Fruit fly (Drosophila melanogaster) whole organism, embryonic: Measurements from ENCODE around the gene CG34258.

Source experiments
- BEAF-32 ChIP-seq: fragments of 200-800 bp; sonication (Bioruptor generic); optimal IDR thresholded peaks from 3 replicates; lab custom pipeline; 2017; ENCODE audit warnings: missing biosample characterization, missing genetic modification characterization, mild to moderate bottlenecking, moderate library complexity, missing genetic modification reagents
- Bdp1 ChIP-seq: fragments of 200-800 bp; sonication (Bioruptor generic); optimal IDR thresholded peaks from 3 replicates; lab custom pipeline; 2016; ENCODE audit warnings: missing biosample characterization, missing genetic modification characterization
- CG1024 ChIP-seq: fragments of 200-800 bp; sonication (Bioruptor generic); IDR thresholded peaks from 2 replicates; pipeline ENCODE4 v1.3.6; 2022; ENCODE audit warnings: missing biosample characterization, missing genetic modification characterization
- CG11696 ChIP-seq: fragments of 200-800 bp; sonication (Bioruptor generic); IDR thresholded peaks from 2 replicates; pipeline ENCODE4 v1.3.6; 2022; ENCODE audit warnings: missing biosample characterization, missing genetic modification characterization
- CG12236 ChIP-seq: fragments of 200-800 bp; sonication (Bioruptor generic); optimal IDR thresholded peaks from 2 replicates; lab custom pipeline; 2016; ENCODE audit warnings: missing biosample characterization, missing genetic modification characterization
- CG1233 ChIP-seq: fragments of 200-800 bp; sonication (Bioruptor generic); optimal IDR thresholded peaks from 4 replicates; lab custom pipeline; 2018; ENCODE audit warnings: missing biosample characterization, mild to moderate bottlenecking, missing genetic modification characterization
- CG15073 ChIP-seq: fragments of 200-800 bp; sonication (Bioruptor generic); optimal IDR thresholded peaks from 2 replicates; lab custom pipeline; 2016; ENCODE audit warnings: missing biosample characterization, missing genetic modification characterization
- CG18262 ChIP-seq: fragments of 200-800 bp; optimal IDR thresholded peaks from 3 replicates; lab custom pipeline; 2019; ENCODE audit warnings: missing biosample characterization, mild to moderate bottlenecking, missing genetic modification characterization, moderate library complexity
- CG18619 ChIP-seq: fragments of 200-800 bp; sonication (Bioruptor generic); optimal IDR thresholded peaks from 3 replicates; lab custom pipeline; 2017; ENCODE audit warnings: missing biosample characterization, mild to moderate bottlenecking, missing genetic modification characterization
- CG2199 ChIP-seq: fragments of 200-800 bp; sonication (Bioruptor generic); IDR thresholded peaks from 3 replicates; pipeline ENCODE4 v1.3.6; 2022; ENCODE audit warnings: missing biosample characterization, missing genetic modification characterization
- CG2202 ChIP-seq: fragments of 200-800 bp; sonication (Bioruptor generic); optimal IDR thresholded peaks from 2 replicates; lab custom pipeline; 2018; ENCODE audit warnings: missing biosample characterization, mild to moderate bottlenecking, missing genetic modification characterization
- CG30020 ChIP-seq: fragments of 200-800 bp; optimal IDR thresholded peaks from 2 replicates; lab custom pipeline; 2019; ENCODE audit warnings: missing biosample characterization, mild to moderate bottlenecking, missing genetic modification characterization, moderate library complexity
- CG32772 ChIP-seq: fragments of 200-800 bp; sonication (Bioruptor generic); IDR thresholded peaks from 2 replicates; pipeline ENCODE4 v1.3.6; 2022; ENCODE audit warnings: missing biosample characterization, missing genetic modification characterization
- CG34422 ChIP-seq: fragments of 200-800 bp; sonication (Bioruptor generic); IDR thresholded peaks from 3 replicates; pipeline ENCODE4 v1.3.6; 2022; ENCODE audit warnings: missing biosample characterization, missing genetic modification characterization
- CG3838 ChIP-seq: fragments of 200-800 bp; sonication (Bioruptor generic); optimal IDR thresholded peaks from 3 replicates; lab custom pipeline; 2016; ENCODE audit warnings: missing biosample characterization, missing genetic modification characterization
- CG6175 ChIP-seq: fragments of 200-800 bp; sonication (Bioruptor generic); IDR thresholded peaks from 3 replicates; pipeline ENCODE4 v1.3.6; 2022; ENCODE audit warnings: missing biosample characterization, missing genetic modification characterization
- CG7928 ChIP-seq: fragments of 200-800 bp; sonication (Bioruptor generic); optimal IDR thresholded peaks from 2 replicates; lab custom pipeline; 2017; ENCODE audit warnings: missing biosample characterization, mild to moderate bottlenecking, missing genetic modification characterization
- CG9876 ChIP-seq: fragments of 200-800 bp; sonication (Bioruptor generic); optimal IDR thresholded peaks from 2 replicates; lab custom pipeline; 2016; ENCODE audit warnings: missing biosample characterization, missing genetic modification characterization
- Chrac-16 ChIP-seq: fragments of 200-800 bp; sonication (Bioruptor generic); optimal IDR thresholded peaks from 3 replicates; lab custom pipeline; 2016; ENCODE audit warnings: missing biosample characterization, missing genetic modification characterization
- CkIIα-i1 ChIP-seq: fragments of 200-800 bp; sonication (Bioruptor generic); IDR thresholded peaks from 2 replicates; pipeline ENCODE4 v1.3.6; 2022; ENCODE audit warnings: missing biosample characterization, missing genetic modification characterization
- CrebB ChIP-seq: fragments of 200-800 bp; sonication (Bioruptor generic); optimal IDR thresholded peaks from 3 replicates; lab custom pipeline; 2018; ENCODE audit warnings: missing biosample characterization, mild to moderate bottlenecking, missing genetic modification characterization
- Doc2 ChIP-seq: fragments of 200-800 bp; sonication (Bioruptor generic); IDR thresholded peaks from 2 replicates; pipeline ENCODE4 v1.3.6; 2022; ENCODE audit warnings: missing biosample characterization, missing genetic modification characterization
- Dref ChIP-seq: fragments of 200-800 bp; sonication (Bioruptor generic); IDR thresholded peaks from 2 replicates; pipeline ENCODE4 v1.3.6; 2022; ENCODE audit warnings: missing biosample characterization, missing genetic modification characterization
- E2f2 ChIP-seq: fragments of 200-800 bp; sonication (Bioruptor generic); IDR thresholded peaks from 2 replicates; pipeline ENCODE4 v1.3.6; 2022; ENCODE audit warnings: missing biosample characterization, missing genetic modification characterization
- Hand ChIP-seq: fragments of 200-800 bp; sonication (Bioruptor generic); optimal IDR thresholded peaks from 2 replicates; lab custom pipeline; 2017; ENCODE audit warnings: mild to moderate bottlenecking, missing biosample characterization, missing genetic modification reagents, missing genetic modification characterization
- Lim3 ChIP-seq: fragments of 200-800 bp; sonication (Bioruptor generic); IDR thresholded peaks from 2 replicates; pipeline ENCODE4 v1.3.6; 2022; ENCODE audit warnings: missing biosample characterization, missing genetic modification characterization
- Mad ChIP-seq: fragments of 200-800 bp; sonication (Bioruptor generic); optimal IDR thresholded peaks from 2 replicates; lab custom pipeline; 2016; ENCODE audit warnings: missing biosample characterization, missing genetic modification characterization
- NC2α ChIP-seq: fragments of 200-800 bp; sonication (Bioruptor generic); optimal IDR thresholded peaks from 2 replicates; lab custom pipeline; 2016; ENCODE audit warnings: missing biosample characterization, missing genetic modification characterization
- Nf-YC ChIP-seq: fragments of 200-800 bp; optimal IDR thresholded peaks from 3 replicates; lab custom pipeline; 2019; ENCODE audit warnings: missing biosample characterization, mild to moderate bottlenecking, missing genetic modification characterization, moderate library complexity
- Opbp ChIP-seq: fragments of 200-800 bp; sonication (Bioruptor generic); IDR thresholded peaks from 3 replicates; pipeline ENCODE4 v1.3.6; 2022; ENCODE audit warnings: missing biosample characterization, missing genetic modification characterization; ENCODE audit not compliant: partially characterized antibody
- Spps ChIP-seq: fragments of 200-800 bp; sonication (Bioruptor generic); optimal IDR thresholded peaks from 2 replicates; lab custom pipeline; 2018; ENCODE audit warnings: missing biosample characterization, mild to moderate bottlenecking, missing genetic modification characterization
- ac ChIP-seq: fragments of 200-800 bp; sonication (Bioruptor generic); optimal IDR thresholded peaks from 3 replicates; lab custom pipeline; 2017; ENCODE audit warnings: missing biosample characterization, mild to moderate bottlenecking, missing genetic modification characterization
- ash1 ChIP-seq: fragments of 200-800 bp; sonication (Bioruptor generic); optimal IDR thresholded peaks from 2 replicates; lab custom pipeline; 2018; ENCODE audit warnings: missing biosample characterization, mild to moderate bottlenecking, missing genetic modification characterization
- br ChIP-seq: fragments of >200 bp; optimal IDR thresholded peaks from 2 replicates; lab custom pipeline; 2017
- caup ChIP-seq: fragments of 200-800 bp; sonication (Bioruptor generic); optimal IDR thresholded peaks from 3 replicates; lab custom pipeline; 2017; ENCODE audit warnings: missing biosample characterization, mild to moderate bottlenecking, missing genetic modification characterization, moderate library complexity; ENCODE audit not compliant: severe bottlenecking
- corto ChIP-seq: fragments of 200-800 bp; sonication (Bioruptor generic); optimal IDR thresholded peaks from 2 replicates; lab custom pipeline; 2016; ENCODE audit warnings: missing biosample characterization, mild to moderate bottlenecking, missing genetic modification characterization, moderate library complexity
- dati ChIP-seq: fragments of 200-800 bp; sonication (Bioruptor generic); IDR thresholded peaks from 2 replicates; pipeline ENCODE4 v1.3.6; 2022; ENCODE audit warnings: missing biosample characterization, missing genetic modification characterization
- dmrt99B ChIP-seq: fragments of 200-800 bp; sonication (Bioruptor generic); optimal IDR thresholded peaks from 2 replicates; lab custom pipeline; 2018; ENCODE audit warnings: missing biosample characterization, mild to moderate bottlenecking, missing genetic modification characterization, moderate library complexity
- en ChIP-seq: fragments of 200-800 bp; sonication (Bioruptor generic); optimal IDR thresholded peaks from 2 replicates; lab custom pipeline; 2016; ENCODE audit warnings: missing biosample characterization, missing genetic modification characterization
- gsb ChIP-seq: fragments of 200-800 bp; sonication (Bioruptor generic); IDR thresholded peaks from 2 replicates; pipeline ENCODE4 v1.3.6; 2022; ENCODE audit warnings: missing biosample characterization, missing genetic modification characterization
- gt ChIP-seq: fragments of 200-800 bp; sonication (Bioruptor generic); IDR thresholded peaks from 2 replicates; pipeline ENCODE4 v1.3.6; 2022; ENCODE audit warnings: missing biosample characterization, missing genetic modification characterization
- hth ChIP-seq: fragments of >200 bp; optimal IDR thresholded peaks from 2 replicates; lab custom pipeline; 2017; ENCODE audit warnings: inconsistent platforms
- jumu ChIP-seq: fragments of 200-800 bp; sonication (Bioruptor generic); optimal IDR thresholded peaks from 3 replicates; lab custom pipeline; 2016; ENCODE audit warnings: missing biosample characterization, missing genetic modification characterization
- nom ChIP-seq: fragments of 200-800 bp; sonication (Bioruptor generic); optimal IDR thresholded peaks from 2 replicates; lab custom pipeline; 2017; ENCODE audit warnings: missing biosample characterization, missing genetic modification characterization, mild to moderate bottlenecking, moderate library complexity, missing genetic modification reagents
- onecut ChIP-seq: fragments of 200-800 bp; sonication (Bioruptor generic); IDR thresholded peaks from 2 replicates; pipeline ENCODE4 v1.3.6; 2022; ENCODE audit warnings: missing biosample characterization, missing genetic modification characterization
- peb ChIP-seq: fragments of 200-800 bp; sonication (Bioruptor generic); IDR thresholded peaks from 2 replicates; pipeline ENCODE4 v1.3.6; 2022; ENCODE audit warnings: missing biosample characterization, missing genetic modification characterization
- ranshi ChIP-seq: fragments of 200-800 bp; sonication (Bioruptor generic); IDR thresholded peaks from 2 replicates; pipeline ENCODE4 v1.3.6; 2022; ENCODE audit warnings: missing biosample characterization, missing genetic modification characterization
- rib ChIP-seq: fragments of 200-800 bp; sonication (Bioruptor generic); IDR thresholded peaks from 2 replicates; pipeline ENCODE4 v1.3.6; 2022; ENCODE audit warnings: missing biosample characterization, missing genetic modification characterization
- scrt ChIP-seq: fragments of 200-800 bp; sonication (Bioruptor generic); optimal IDR thresholded peaks from 2 replicates; lab custom pipeline; 2018; ENCODE audit warnings: missing biosample characterization, mild to moderate bottlenecking, missing genetic modification characterization, moderate library complexity
- slbo ChIP-seq: fragments of 200-800 bp; sonication (Bioruptor generic); IDR thresholded peaks from 2 replicates; pipeline ENCODE4 v1.3.6; 2022; ENCODE audit warnings: missing biosample characterization, missing genetic modification characterization
- sr ChIP-seq: fragments of 200-800 bp; sonication (Bioruptor generic); IDR thresholded peaks from 3 replicates; pipeline ENCODE4 v1.3.6; 2022; ENCODE audit warnings: missing biosample characterization, missing genetic modification characterization
- trh ChIP-seq: fragments of 200-800 bp; sonication (Bioruptor generic); optimal IDR thresholded peaks from 2 replicates; lab custom pipeline; 2016; ENCODE audit warnings: missing biosample characterization, missing genetic modification characterization
- vnd ChIP-seq: fragments of 200-800 bp; sonication (Bioruptor generic); IDR thresholded peaks from 3 replicates; pipeline ENCODE4 v1.3.6; 2022; ENCODE audit warnings: missing biosample characterization, missing genetic modification characterization; ENCODE audit not compliant: partially characterized antibody

The CG34258 gene

dm6 chr3L:19991714-19992231 lies 40.0 kb upstream of the CG34258 start, which contains the start of the genes CG7646 and Nca (continued):
- peak; percentile 7 for TF ChIP-seq Chrac-16 (GFP tag; lab: Kevin White, UChicago)
- peak; percentile 76 for TF ChIP-seq onecut (GFP tag; lab: Robert Waterston, UW)
- no peak for TF ChIP-seq CG7928 (GFP tag; lab: Kevin White, UChicago)
- no peak for TF ChIP-seq CG18262 (tag; lab: Kevin White, UChicago)
- no peak for TF ChIP-seq Hand (GFP tag; lab: Kevin White, UChicago)
- TF ChIP-seq NC2α: no peak
- TF ChIP-seq dati (GFP tag; lab: Robert Waterston, UW): no peak
- TF ChIP-seq peb (GFP tag; lab: Robert Waterston, UW): no peak
- TF ChIP-seq BEAF-32 (GFP tag; lab: Kevin White, UChicago): peak; percentile 90
- TF ChIP-seq CG2202 (tag; lab: Kevin White, UChicago): no peak
- peak; percentile 73 for TF ChIP-seq E2f2 (GFP tag; lab: Robert Waterston, UW)
- TF ChIP-seq CG15073 (GFP tag; lab: Kevin White, UChicago): no peak
- TF ChIP-seq dmrt99B (tag; lab: Kevin White, UChicago): no peak
- no peak for TF ChIP-seq en (GFP tag; lab: Kevin White, UChicago)
- peak; percentile 91 for TF ChIP-seq Dref
- no peak for TF ChIP-seq CG6175 (GFP tag; lab: Robert Waterston, UW)
- no peak for TF ChIP-seq CG9876 (GFP tag; lab: Kevin White, UChicago)
- TF ChIP-seq corto (GFP tag; lab: Kevin White, UChicago): no peak
- TF ChIP-seq Doc2 (GFP tag; lab: Robert Waterston, UW): no peak
- no peak for TF ChIP-seq scrt (GFP tag; lab: Kevin White, UChicago)
- no peak for TF ChIP-seq trh (GFP tag; lab: Kevin White, UChicago)
- TF ChIP-seq ac (GFP tag; lab: Kevin White, UChicago): peak; percentile 10
- TF ChIP-seq Bdp1: no peak
- no peak for TF ChIP-seq hth (lab: Kevin White, UChicago)
- peak; percentile 51 for TF ChIP-seq CrebB (tag; lab: Kevin White, UChicago)
- no peak for TF ChIP-seq CG18619 (GFP tag; lab: Kevin White, UChicago)
- no peak for TF ChIP-seq Lim3 (GFP tag; lab: Robert Waterston, UW)
- TF ChIP-seq Mad: no peak
- no peak for TF ChIP-seq CkIIα-i1 (GFP tag; lab: Robert Waterston, UW)
- TF ChIP-seq sr (GFP tag; lab: Robert Waterston, UW): no peak
- TF ChIP-seq CG12236 (GFP tag; lab: Kevin White, UChicago): no peak
- no peak for TF ChIP-seq gsb (GFP tag; lab: Robert Waterston, UW)
- no peak; the same call in 2 of the 3 replicates for TF ChIP-seq CG34422
- peak; percentile 78; the same call in 1 of the 2 replicates for TF ChIP-seq ranshi (GFP tag; lab: Robert Waterston, UW)
- TF ChIP-seq ash1 (GFP tag; lab: Kevin White, UChicago): no peak
- TF ChIP-seq CG1233: no peak
- TF ChIP-seq Opbp (GFP tag; lab: Robert Waterston, UW): peak; percentile 94
- no peak for TF ChIP-seq CG2199 (GFP tag; lab: Robert Waterston, UW)
- TF ChIP-seq jumu (GFP tag; lab: Kevin White, UChicago): no peak
- TF ChIP-seq nom (GFP tag; lab: Kevin White, UChicago): no peak
- no peak for TF ChIP-seq br (lab: Kevin White, UChicago)
- peak; percentile 93 for TF ChIP-seq CG30020 (tag; lab: Kevin White, UChicago)
- TF ChIP-seq slbo: no peak
- no peak for TF ChIP-seq CG11696
- TF ChIP-seq CG32772 (GFP tag; lab: Robert Waterston, UW): no peak
- TF ChIP-seq CG3838 (GFP tag; lab: Kevin White, UChicago): no peak
- peak; percentile 90 for TF ChIP-seq vnd (GFP tag; lab: Robert Waterston, UW)
- no peak for TF ChIP-seq Nf-YC (tag; lab: Kevin White, UChicago)
- no peak for TF ChIP-seq gt (GFP tag; lab: Robert Waterston, UW)
- TF ChIP-seq CG1024: no peak
- TF ChIP-seq rib (GFP tag; lab: Robert Waterston, UW): no peak
- TF ChIP-seq caup (GFP tag; lab: Kevin White, UChicago): no peak
- no peak for TF ChIP-seq Spps (tag; lab: Kevin White, UChicago)
